Worm (Caenorhabditis elegans) whole organism, L2 larva: ENCODE results near the gene srt-56.

Experiments
- nhr-129 ChIP-seq: fragments of 150-350 bp; optimal IDR thresholded peaks from 2 replicates; lab custom pipeline; 2014; ENCODE audit warnings: missing biosample characterization, missing genetic modification characterization
- nhr-237 ChIP-seq: fragments of 150-350 bp; optimal IDR thresholded peaks from 2 replicates; lab custom pipeline; 2014; ENCODE audit warnings: missing biosample characterization, missing genetic modification characterization
- unc-39 ChIP-seq: fragments of 150-350 bp; optimal IDR thresholded peaks from 2 replicates; lab custom pipeline; 2014; ENCODE audit warnings: missing biosample characterization, missing genetic modification characterization

ce11 chrV:3165438-3165837 is 43.8 kb upstream of the srt-56 start, which contains the start of gene C36C5.14:
- TF ChIP-seq nhr-237: no peak
- TF ChIP-seq nhr-129 (tag; lab: Kevin White, UChicago): no peak
- TF ChIP-seq unc-39 (tag; lab: Kevin White, UChicago): no peak
